Worm (Caenorhabditis elegans) whole organism, L4 larva: ENCODE data around the gene K03A11.5.

Source experiments
- D1046.2 ChIP-seq: fragments of 200-800 bp; sonication (Bioruptor generic); IDR thresholded peaks from 2 replicates; pipeline ENCODE4 v1.3.6; 2022; ENCODE audit warnings: missing genetic modification characterization, missing compliant biosample characterization
- F10B5.3 ChIP-seq: sonication (generic microtip); optimal IDR thresholded peaks from 2 replicates; lab custom pipeline; 2016; ENCODE audit warnings: mild to moderate bottlenecking, missing genetic modification characterization, missing compliant biosample characterization
- F37D6.2 ChIP-seq: sonication (generic microtip); optimal IDR thresholded peaks from 2 replicates; lab custom pipeline; 2016; ENCODE audit warnings: mild to moderate bottlenecking, missing genetic modification characterization, missing compliant biosample characterization
- T20F7.1 ChIP-seq: fragments of 200-800 bp; sonication (Bioruptor generic); optimal IDR thresholded peaks from 2 replicates; lab custom pipeline; 2018; ENCODE audit warnings: mild to moderate bottlenecking, missing genetic modification characterization, missing compliant biosample characterization
- Y48G9A.11 ChIP-seq: fragments of 200-800 bp; sonication (Bioruptor generic); IDR thresholded peaks from 2 replicates; pipeline ENCODE4 v1.3.6; 2022; ENCODE audit warnings: missing genetic modification reagents, missing genetic modification characterization, missing compliant biosample characterization
- Y75B8A.6 ChIP-seq: fragments of 200-800 bp; sonication (Bioruptor generic); IDR thresholded peaks from 2 replicates; pipeline ENCODE4 v1.3.6; 2022; ENCODE audit warnings: missing genetic modification reagents, missing genetic modification characterization, missing compliant biosample characterization
- aha-1 ChIP-seq: fragments of 150-350 bp; peaks from one replicate; lab custom pipeline; 2014; ENCODE audit warnings: missing biosample characterization, missing genetic modification characterization
- ama-1 ChIP-seq: fragments of 150-350 bp; optimal IDR thresholded peaks from 2 replicates; lab custom pipeline; 2014; ENCODE audit warnings: inconsistent platforms, mixed read lengths
- arid-1 ChIP-seq: fragments of 200-800 bp; sonication (Bioruptor generic); conservative IDR thresholded peaks from 2 replicates; pipeline ENCODE4 v1.3.6; 2022; ENCODE audit warnings: missing genetic modification reagents, missing genetic modification characterization, missing compliant biosample characterization
- ceh-20 ChIP-seq: fragments of 200-800 bp; sonication (Bioruptor generic); IDR thresholded peaks from 2 replicates; pipeline ENCODE4 v1.3.6; 2022; ENCODE audit warnings: missing genetic modification reagents, missing genetic modification characterization, missing compliant biosample characterization
- ceh-32 ChIP-seq: sonication (generic microtip); optimal IDR thresholded peaks from 2 replicates; lab custom pipeline; 2016; ENCODE audit warnings: mild to moderate bottlenecking, missing genetic modification characterization, missing compliant biosample characterization; ENCODE audit not compliant: poor library complexity
- daf-8 ChIP-seq: fragments of 200-800 bp; sonication (Bioruptor generic); IDR thresholded peaks from 2 replicates; pipeline ENCODE4 v1.3.6; 2022; ENCODE audit warnings: missing genetic modification characterization, missing compliant biosample characterization
- dmd-6 ChIP-seq: fragments of 200-800 bp; sonication (Bioruptor generic); IDR thresholded peaks from 2 replicates; pipeline ENCODE4 v1.3.6; 2022; ENCODE audit warnings: missing genetic modification reagents, missing genetic modification characterization, missing compliant biosample characterization
- dmd-8 ChIP-seq: fragments of 200-800 bp; sonication (Bioruptor generic); IDR thresholded peaks from 2 replicates; pipeline ENCODE4 v1.3.6; 2022; ENCODE audit warnings: missing genetic modification characterization, missing compliant biosample characterization
- dmd-9 ChIP-seq: fragments of 200-800 bp; sonication (Bioruptor generic); IDR thresholded peaks from 2 replicates; pipeline ENCODE4 v1.3.6; 2022; ENCODE audit warnings: missing genetic modification reagents, missing genetic modification characterization, missing compliant biosample characterization
- duxl-1 ChIP-seq: sonication (generic microtip); optimal IDR thresholded peaks from 2 replicates; lab custom pipeline; 2016; ENCODE audit warnings: mild to moderate bottlenecking, missing genetic modification characterization, moderate library complexity, missing compliant biosample characterization; ENCODE audit not compliant: poor library complexity
- egl-27 ChIP-seq: sonication (generic microtip); optimal IDR thresholded peaks from 3 replicates; lab custom pipeline; 2017; ENCODE audit warnings: missing biosample characterization, missing genetic modification reagents, missing genetic modification characterization
- gei-8 ChIP-seq: fragments of 200-800 bp; sonication (Bioruptor generic); optimal IDR thresholded peaks from 2 replicates; lab custom pipeline; 2018; ENCODE audit warnings: mild to moderate bottlenecking, missing genetic modification characterization, missing compliant biosample characterization
- hlh-11 ChIP-seq: fragments of 200-800 bp; sonication (Bioruptor generic); optimal IDR thresholded peaks from 2 replicates; lab custom pipeline; 2018; ENCODE audit warnings: mild to moderate bottlenecking, missing genetic modification characterization, missing compliant biosample characterization
- hlh-30 ChIP-seq: sonication (generic microtip); optimal IDR thresholded peaks from 2 replicates; lab custom pipeline; 2017; ENCODE audit warnings: antibody characterized with exemption, mild to moderate bottlenecking, missing genetic modification characterization, missing compliant biosample characterization; ENCODE audit not compliant: insufficient read depth
- hmg-1.1 ChIP-seq: fragments of 200-800 bp; sonication (Bioruptor generic); IDR thresholded peaks from 2 replicates; pipeline ENCODE4 v1.3.6; 2022; ENCODE audit warnings: missing genetic modification reagents, missing genetic modification characterization, missing compliant biosample characterization
- lim-7 ChIP-seq: fragments of 200-800 bp; sonication (Bioruptor generic); IDR thresholded peaks from 2 replicates; pipeline ENCODE4 v1.3.6; 2022; ENCODE audit warnings: missing genetic modification characterization, missing compliant biosample characterization
- lin-1 ChIP-seq: fragments of 200-800 bp; sonication (Bioruptor generic); IDR thresholded peaks from 2 replicates; pipeline ENCODE4 v1.3.6; 2022; ENCODE audit warnings: missing genetic modification reagents, missing genetic modification characterization, missing compliant biosample characterization
- lin-29 ChIP-seq: fragments of 200-800 bp; sonication (Bioruptor generic); IDR thresholded peaks from 2 replicates; pipeline ENCODE4 v1.3.6; 2022; ENCODE audit warnings: missing genetic modification reagents, missing genetic modification characterization, missing compliant biosample characterization
- lin-39 ChIP-seq: fragments of 150-350 bp; optimal IDR thresholded peaks from 2 replicates; lab custom pipeline; 2014; ENCODE audit warnings: missing biosample characterization, missing genetic modification reagents, missing genetic modification characterization
- lir-3 ChIP-seq: sonication (generic microtip); optimal IDR thresholded peaks from 2 replicates; lab custom pipeline; 2016; ENCODE audit warnings: mild to moderate bottlenecking, missing genetic modification characterization, missing compliant biosample characterization
- madf-9 ChIP-seq: fragments of 200-800 bp; sonication (Bioruptor generic); conservative IDR thresholded peaks from 2 replicates; pipeline ENCODE4 v1.3.6; 2022; ENCODE audit warnings: missing genetic modification reagents, missing genetic modification characterization, missing compliant biosample characterization
- mep-1 ChIP-seq: fragments of 150-350 bp; sonication (generic microtip); optimal IDR thresholded peaks from 3 replicates; lab custom pipeline; 2014; ENCODE audit warnings: missing biosample characterization, missing genetic modification characterization
- mxl-3 ChIP-seq: fragments of 200-800 bp; sonication (Bioruptor generic); optimal IDR thresholded peaks from 2 replicates; lab custom pipeline; 2018; ENCODE audit warnings: mild to moderate bottlenecking, missing genetic modification characterization, missing compliant biosample characterization
- nhr-102 ChIP-seq: sonication (generic microtip); optimal IDR thresholded peaks from 2 replicates; lab custom pipeline; 2016; ENCODE audit warnings: mild to moderate bottlenecking, missing genetic modification characterization, moderate library complexity, missing compliant biosample characterization
- nhr-111 ChIP-seq: fragments of 200-800 bp; sonication (Bioruptor generic); optimal IDR thresholded peaks from 2 replicates; lab custom pipeline; 2018; ENCODE audit warnings: mild to moderate bottlenecking, missing genetic modification characterization, missing compliant biosample characterization
- nhr-25 ChIP-seq: sonication (generic microtip); optimal IDR thresholded peaks from 2 replicates; lab custom pipeline; 2017; ENCODE audit warnings: missing genetic modification characterization, mild to moderate bottlenecking, missing compliant biosample characterization, antibody characterized with exemption, moderate library complexity, borderline replicate concordance; ENCODE audit not compliant: insufficient read depth
- nhr-28 ChIP-seq: fragments of 150-350 bp; optimal IDR thresholded peaks from 2 replicates; lab custom pipeline; 2014; ENCODE audit warnings: missing biosample characterization, missing genetic modification characterization
- nhr-41 ChIP-seq: fragments of 200-800 bp; sonication (Bioruptor generic); IDR thresholded peaks from 2 replicates; pipeline ENCODE4 v1.3.6; 2022; ENCODE audit warnings: missing genetic modification reagents, missing genetic modification characterization, missing compliant biosample characterization
- nhr-76 ChIP-seq: fragments of 150-350 bp; optimal IDR thresholded peaks from 2 replicates; lab custom pipeline; 2014; ENCODE audit warnings: missing biosample characterization, missing genetic modification characterization
- pha-4 ChIP-seq, 2 experiments: fragments of 150-350 bp in 1 of 2; fragments of 200-800 bp in 1 of 2; sonication (Bioruptor generic) in 1 of 2; IDR thresholded peaks in 1 of 2; optimal IDR thresholded peaks in 1 of 2; 2 replicates each; pipeline versions ENCODE4 v1.3.6 to Lab custom; 2014 to 2022; ENCODE audit warnings: missing genetic modification characterization in 2 of 2, missing genetic modification reagents in 2 of 2, missing biosample characterization in 1 of 2, missing compliant biosample characterization in 1 of 2
- php-3 ChIP-seq: fragments of 200-800 bp; sonication (Bioruptor generic); IDR thresholded peaks from 2 replicates; pipeline ENCODE4 v1.3.6; 2022; ENCODE audit warnings: missing genetic modification reagents, missing genetic modification characterization, missing compliant biosample characterization
- pqm-1 ChIP-seq: sonication (generic microtip); optimal IDR thresholded peaks from 2 replicates; lab custom pipeline; 2017; ENCODE audit warnings: missing biosample characterization, missing genetic modification characterization
- saeg-2 ChIP-seq: fragments of 200-800 bp; sonication (Bioruptor generic); IDR thresholded peaks from 2 replicates; pipeline ENCODE4 v1.3.6; 2022; ENCODE audit warnings: missing genetic modification reagents, missing genetic modification characterization, missing compliant biosample characterization
- skn-1 ChIP-seq: fragments of 150-350 bp; optimal IDR thresholded peaks from 2 replicates; lab custom pipeline; 2014; ENCODE audit warnings: missing biosample characterization, missing genetic modification characterization
- spr-1 ChIP-seq: sonication (generic microtip); optimal IDR thresholded peaks from 2 replicates; lab custom pipeline; 2016; ENCODE audit warnings: mild to moderate bottlenecking, missing genetic modification characterization, missing compliant biosample characterization
- tra-1 ChIP-seq: fragments of 200-800 bp; sonication (Bioruptor generic); IDR thresholded peaks from 2 replicates; pipeline ENCODE4 v1.3.6; 2022; ENCODE audit warnings: missing genetic modification reagents, missing genetic modification characterization, missing compliant biosample characterization
- unc-130 ChIP-seq: sonication (generic microtip); optimal IDR thresholded peaks from 2 replicates; lab custom pipeline; 2016; ENCODE audit warnings: missing genetic modification reagents, missing genetic modification characterization, missing compliant biosample characterization
- unc-39 ChIP-seq: sonication (generic microtip); optimal IDR thresholded peaks from 2 replicates; lab custom pipeline; 2017; ENCODE audit warnings: missing biosample characterization, missing genetic modification characterization
- vab-7 ChIP-seq: fragments of 200-800 bp; sonication (Bioruptor generic); IDR thresholded peaks from 2 replicates; pipeline ENCODE4 v1.3.6; 2022; ENCODE audit warnings: missing genetic modification reagents, missing genetic modification characterization, missing compliant biosample characterization
- zip-11 ChIP-seq: fragments of 200-800 bp; sonication (Bioruptor generic); IDR thresholded peaks from 2 replicates; pipeline ENCODE4 v1.3.6; 2022; ENCODE audit warnings: missing genetic modification characterization, missing compliant biosample characterization

Gene K03A11.5

DNA sequence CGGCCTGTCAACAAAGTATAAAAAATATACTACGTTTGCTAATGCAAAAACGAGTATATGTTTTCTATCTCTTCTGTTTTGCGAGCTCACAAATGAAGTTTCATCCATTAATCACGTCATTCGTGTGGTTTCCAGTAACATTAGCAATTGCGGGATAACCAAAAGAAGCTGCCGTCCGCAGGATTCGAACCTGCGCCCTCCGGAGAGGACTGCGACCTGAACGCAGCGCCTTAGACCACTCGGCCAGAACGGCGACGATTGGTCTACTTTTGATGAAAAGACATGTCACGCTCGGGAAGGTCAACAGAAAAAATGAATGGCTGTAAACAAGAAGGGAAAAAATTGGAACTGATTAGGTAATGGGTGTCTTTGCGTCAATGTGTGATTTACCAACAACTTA, 24.5 kb upstream of the K03A11.5 start (continued):
- TF ChIP-seq ceh-32 (tag; lab: Kevin White, UChicago), result no peak
- TF ChIP-seq dmd-8 (GFP tag; lab: Robert Waterston, UW), result 0 out of 2 replicates have a peak, but pooled peaks have one; percentile 71
- peak; percentile 57; the same call in 1 of the 2 replicates for TF ChIP-seq hmg-1.1
- peak; percentile 74 for TF ChIP-seq lim-7 (GFP tag; lab: Robert Waterston, UW)
- TF ChIP-seq ceh-20 (GFP tag; lab: Robert Waterston, UW), result no peak
- TF ChIP-seq D1046.2 (GFP tag; lab: Robert Waterston, UW), result no peak
- no peak for TF ChIP-seq lin-39 (tag; lab: Kevin White, UChicago)
- no peak for TF ChIP-seq nhr-102 (tag; lab: Kevin White, UChicago)
- TF ChIP-seq arid-1 (GFP tag; lab: Robert Waterston, UW), result peak; percentile 83
- peak; percentile 26 for TF ChIP-seq spr-1 (tag; lab: Kevin White, UChicago)
- no peak for TF ChIP-seq skn-1
- TF ChIP-seq daf-8 (GFP tag; lab: Robert Waterston, UW), result no peak
- TF ChIP-seq nhr-76 (tag; lab: Kevin White, UChicago), result no peak
- TF ChIP-seq Y75B8A.6 (GFP tag; lab: Robert Waterston, UW), result peak; percentile 58; the same call in 1 of the 2 replicates
- peak; percentile 1 for TF ChIP-seq nhr-25 (tag; lab: Kevin White, UChicago)
- TF ChIP-seq ama-1, result no peak

DNA sequence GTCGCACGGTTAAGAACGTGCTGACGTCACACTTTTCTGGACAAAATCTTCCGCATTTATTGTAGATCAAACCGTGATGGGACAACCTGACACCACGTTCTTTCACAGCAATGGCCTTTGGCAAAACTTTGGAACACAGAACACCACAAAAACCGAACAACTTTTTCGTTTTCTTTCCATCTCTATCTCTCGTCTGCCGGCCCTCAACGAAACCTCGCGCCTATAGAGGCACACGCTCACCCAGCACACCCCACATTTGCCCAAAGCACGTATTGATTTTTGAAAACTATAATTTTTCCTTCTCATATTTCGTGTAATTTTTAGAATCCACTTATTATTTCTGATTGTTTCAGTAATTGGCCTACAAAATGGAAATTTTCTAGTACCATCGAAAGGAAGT, 21.5 kb upstream of the K03A11.5 start:
- TF ChIP-seq nhr-25 (tag; lab: Kevin White, UChicago) (no peak), unc-39 (tag; lab: Kevin White, UChicago) (no peak), hlh-30 (tag; lab: Kevin White, UChicago) (peak; percentile 58), unc-130 (GFP tag; lab: Kevin White, UChicago) (no peak), aha-1 (peak; percentile 74), nhr-111 (no peak), egl-27 (no peak)

DNA sequence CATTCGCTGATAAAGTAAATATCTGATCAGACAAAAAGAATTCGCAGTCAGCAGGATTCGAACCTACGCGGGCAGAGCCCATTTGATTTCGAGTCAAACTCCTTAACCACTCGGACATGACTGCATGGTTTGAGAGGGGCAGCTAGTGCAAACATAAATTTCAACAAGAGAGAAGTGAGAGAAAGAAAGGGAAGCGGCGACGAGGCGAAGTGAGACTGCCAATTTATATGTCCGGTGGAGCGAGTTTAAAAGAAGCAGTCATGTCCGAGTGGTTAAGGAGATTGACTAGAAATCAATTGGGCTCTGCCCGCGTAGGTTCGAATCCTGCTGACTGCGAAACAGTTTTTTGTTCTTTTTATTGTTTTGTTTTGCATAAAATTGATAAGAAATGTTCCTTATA, 17.0 kb upstream of the K03A11.5 start:
- TF ChIP-seq dmd-6, result peak; percentile 87
- peak; percentile 85 for TF ChIP-seq nhr-28 (tag; lab: Kevin White, UChicago)
- peak; percentile 96 for TF ChIP-seq vab-7 (GFP tag; lab: Robert Waterston, UW)
- TF ChIP-seq Y48G9A.11 (GFP tag; lab: Robert Waterston, UW), result peak; percentile 74; the same call in 1 of the 2 replicates
- TF ChIP-seq mxl-3 (GFP tag; lab: Kevin White, UChicago), result peak; percentile 63
- peak; percentile 89 for TF ChIP-seq nhr-102 (tag; lab: Kevin White, UChicago)
- TF ChIP-seq arid-1 (GFP tag; lab: Robert Waterston, UW), result peak; percentile 95
- TF ChIP-seq dmd-8 (GFP tag; lab: Robert Waterston, UW), result peak; percentile 95
- peak; percentile 73 for TF ChIP-seq lir-3 (tag; lab: Kevin White, UChicago)
- peak; percentile 96; the same call in 1 of the 2 replicates for TF ChIP-seq pha-4 (GFP tag; IDR thresholded peaks at IDR 0.05; lab: Robert Waterston, UW)
- peak; percentile 11 for TF ChIP-seq pha-4 (tag; optimal IDR thresholded peaks at IDR 0.05; lab: Kevin White, UChicago)
- TF ChIP-seq mep-1 (tag; lab: Kevin White, UChicago), result peak; percentile 94
- TF ChIP-seq F10B5.3 (tag; lab: Kevin White, UChicago), result peak; percentile 57
- TF ChIP-seq pqm-1, result peak; percentile 16
- peak; percentile 88 for TF ChIP-seq duxl-1 (tag; lab: Kevin White, UChicago)
- peak; percentile 92 for TF ChIP-seq nhr-111
- peak; percentile 95 for TF ChIP-seq gei-8 (GFP tag; lab: Kevin White, UChicago)
- TF ChIP-seq madf-9 (GFP tag; lab: Robert Waterston, UW), result peak; percentile 95
- TF ChIP-seq saeg-2 (GFP tag; lab: Robert Waterston, UW), result peak; percentile 87
- TF ChIP-seq zip-11 (GFP tag; lab: Robert Waterston, UW), result peak; percentile 90
- peak; percentile 85 for TF ChIP-seq nhr-41
- peak; percentile 75 for TF ChIP-seq lin-29 (GFP tag; lab: Robert Waterston, UW)
- peak; percentile 86 for TF ChIP-seq php-3 (GFP tag; lab: Robert Waterston, UW)
- peak; percentile 88 for TF ChIP-seq tra-1 (GFP tag; lab: Robert Waterston, UW)
- peak; percentile 77 for TF ChIP-seq T20F7.1 (GFP tag; lab: Kevin White, UChicago)
- TF ChIP-seq hlh-30 (tag; lab: Kevin White, UChicago), result peak; percentile 79
- TF ChIP-seq F37D6.2 (tag; lab: Kevin White, UChicago), result peak; percentile 85
- TF ChIP-seq lin-1 (GFP tag; lab: Robert Waterston, UW), result peak; percentile 94
- TF ChIP-seq hlh-11 (tag; lab: Kevin White, UChicago), result peak; percentile 75
- TF ChIP-seq dmd-9 (GFP tag; lab: Robert Waterston, UW), result peak; percentile 93
